Worm (Caenorhabditis elegans): Measurements from ENCODE around the gene czw-1.

ce11 chrIV:7898489-7898888 is 48.1 kb downstream of the czw-1 start:
- TF ChIP-seq F49E8.2 (tag; optimal IDR thresholded peaks at IDR 0.05; ENCODE audit: borderline replicate concordance): no peak
- no peak for TF ChIP-seq spr-3 (GFP tag; optimal IDR thresholded peaks at IDR 0.05)
- no peak for TF ChIP-seq pha-4 (GFP tag; IDR thresholded peaks at IDR 0.05)
- TF ChIP-seq pha-4 (tag; optimal IDR thresholded peaks at IDR 0.05): no peak
- TF ChIP-seq dpl-1 (GFP tag; optimal IDR thresholded peaks at IDR 0.05): no peak
- no peak for TF ChIP-seq unc-62 (GFP tag; optimal IDR thresholded peaks at IDR 0.05 in 1 of 2)
- TF ChIP-seq unc-62 (tag; optimal IDR thresholded peaks at IDR 0.05): no peak
- TF ChIP-seq ama-1 (optimal IDR thresholded peaks at IDR 0.05): no peak
- no peak for TF ChIP-seq lir-3 (tag; optimal IDR thresholded peaks at IDR 0.05)
- no peak for TF ChIP-seq snpc-4 (tag; optimal IDR thresholded peaks at IDR 0.05)

Measured in whole organism, L4 larva.